Fruit fly (Drosophila melanogaster): ENCODE data around the gene TTLL1B.

The TTLL1B gene

dm6 chr3L:4615064-4615463 is 33.0 kb upstream of the TTLL1B start (continued):
- TF ChIP-seq Med (GFP tag) (peak; percentile 76), chm (GFP tag; IDR thresholded peaks at IDR 0.05) (peak; percentile 16; the same call in 1 of the 2 replicates), onecut (GFP tag; IDR thresholded peaks at IDR 0.05) (peak; percentile 33; the same call in 1 of the 2 replicates), ATbp (GFP tag; optimal IDR thresholded peaks at IDR 0.05) (peak; percentile 90), Mes4 (GFP tag; optimal IDR thresholded peaks at IDR 0.05) (peak; percentile 5), gcm (GFP tag; optimal IDR thresholded peaks at IDR 0.05) (peak; percentile 28), CG12071 (GFP tag; optimal IDR thresholded peaks at IDR 0.05) (peak; percentile 6), salm (tag; optimal IDR thresholded peaks at IDR 0.05) (peak; percentile 31), CG8388 (GFP tag; optimal IDR thresholded peaks at IDR 0.05) (peak; percentile 8), CG16863 (GFP tag; optimal IDR thresholded peaks at IDR 0.05) (no peak), CG10431 (GFP tag; optimal IDR thresholded peaks at IDR 0.05) (peak; percentile 24), insv (GFP tag; optimal IDR thresholded peaks at IDR 0.05) (no peak), CG17359 (tag; optimal IDR thresholded peaks at IDR 0.05) (peak; percentile 37), CG3163 (GFP tag; optimal IDR thresholded peaks at IDR 0.05) (no peak), unpg (GFP tag; optimal IDR thresholded peaks at IDR 0.05) (peak; percentile 61), CG2678 (tag; optimal IDR thresholded peaks at IDR 0.05) (peak; percentile 46), hbn (GFP tag; IDR thresholded peaks at IDR 0.05; ENCODE audit: partially characterized antibody) (no peak), CG14860 (GFP tag; IDR thresholded peaks at IDR 0.05; ENCODE audit: partially characterized antibody) (no peak), CG9727 (GFP tag; optimal IDR thresholded peaks at IDR 0.05) (peak; percentile 7), dmrt11E (tag; optimal IDR thresholded peaks at IDR 0.05) (peak; percentile 24), D (optimal IDR thresholded peaks at IDR 0.05) (no peak), D (GFP tag; optimal IDR thresholded peaks at IDR 0.05) (peak; percentile 26), CG17568 (GFP tag; optimal IDR thresholded peaks at IDR 0.05) (peak; percentile 22), CG3407 (GFP tag; optimal IDR thresholded peaks at IDR 0.05) (peak; percentile 76), CG1603 (tag; optimal IDR thresholded peaks at IDR 0.05) (peak; percentile 60), HHEX (GFP tag; optimal IDR thresholded peaks at IDR 0.05) (peak; percentile 26), CG13775 (GFP tag; optimal IDR thresholded peaks at IDR 0.05) (no peak), fd64A (GFP tag; optimal IDR thresholded peaks at IDR 0.05) (peak; percentile 32), CG12236 (GFP tag; optimal IDR thresholded peaks at IDR 0.05) (peak; percentile 39), CG18764 (GFP tag; optimal IDR thresholded peaks at IDR 0.05) (peak; percentile 1), bsh (GFP tag; optimal IDR thresholded peaks at IDR 0.05) (peak in 1 of 2 experiments; percentile 53), dmrt99B (tag; optimal IDR thresholded peaks at IDR 0.05) (peak; percentile 10), inv (GFP tag; IDR thresholded peaks at IDR 0.05; ENCODE audit: partially characterized antibody) (no peak), PHDP (tag; optimal IDR thresholded peaks at IDR 0.05) (peak; percentile 42), Kr (GFP tag; optimal IDR thresholded peaks at IDR 0.05) (no peak), CG18619 (GFP tag; optimal IDR thresholded peaks at IDR 0.05) (peak; percentile 25), CG2875 (GFP tag; optimal IDR thresholded peaks at IDR 0.05) (peak; percentile 78), sens (GFP tag) (peak; percentile 49), CTCF (GFP tag; optimal IDR thresholded peaks at IDR 0.05) (peak; percentile 16), CG12219 (GFP tag; optimal IDR thresholded peaks at IDR 0.05) (peak; percentile 0), Spps (tag; optimal IDR thresholded peaks at IDR 0.05) (peak; percentile 5), Sox102F (GFP tag; optimal IDR thresholded peaks at IDR 0.05) (peak; percentile 22), CG1233 (GFP tag; optimal IDR thresholded peaks at IDR 0.05) (peak; percentile 45), Adf1 (GFP tag; IDR thresholded peaks at IDR 0.05) (no peak), CG10209 (GFP tag; optimal IDR thresholded peaks at IDR 0.05) (peak; percentile 26)

All from whole organism, embryonic.